Fruit fly (Drosophila melanogaster): ENCODE results near the gene CG31606.
A peak's percentile ranks its signal among the peaks of the same experiment; 100 is the strongest.

CG31606 gene

dm6 chr2L:8159498-8159897 is 12.1 kb downstream of the CG31606 start, which contains the start of the genes PAPLA1 and Rbsn-5 (continued):
- TF ChIP-seq dmrt11E (tag; optimal IDR thresholded peaks at IDR 0.05) (peak; percentile 76), mam (GFP tag; optimal IDR thresholded peaks at IDR 0.05) (peak; percentile 98), CG4328 (GFP tag; optimal IDR thresholded peaks at IDR 0.05) (peak; percentile 89), CG8944 (GFP tag; optimal IDR thresholded peaks at IDR 0.05) (peak; percentile 96), MBD-R2 (GFP tag; IDR thresholded peaks at IDR 0.05) (peak; percentile 97), tgo (GFP tag; IDR thresholded peaks at IDR 0.05) (peak; percentile 92), CG6854 (GFP tag; optimal IDR thresholded peaks at IDR 0.05) (peak; percentile 77), ken (GFP tag; IDR thresholded peaks at IDR 0.05) (peak; percentile 94), CG15073 (GFP tag; optimal IDR thresholded peaks at IDR 0.05) (peak; percentile 49), da (GFP tag; optimal IDR thresholded peaks at IDR 0.05) (peak; percentile 86), Asciz (GFP tag; optimal IDR thresholded peaks at IDR 0.05) (peak; percentile 75), CG7839 (tag; optimal IDR thresholded peaks at IDR 0.05) (peak; percentile 94), fd64A (GFP tag; optimal IDR thresholded peaks at IDR 0.05) (peak; percentile 37), CG18476 (GFP tag; optimal IDR thresholded peaks at IDR 0.05) (peak; percentile 91), D (optimal IDR thresholded peaks at IDR 0.05) (no peak), D (GFP tag; optimal IDR thresholded peaks at IDR 0.05) (peak; percentile 83), CG11504 (tag; optimal IDR thresholded peaks at IDR 0.05) (peak; percentile 92), CG12219 (GFP tag; optimal IDR thresholded peaks at IDR 0.05) (peak; percentile 86), HmgZ (tag; optimal IDR thresholded peaks at IDR 0.05) (peak; percentile 97), CG8924 (tag; optimal IDR thresholded peaks at IDR 0.05) (peak; percentile 91), MTF-1 (GFP tag; optimal IDR thresholded peaks at IDR 0.05; ENCODE audit: borderline replicate concordance) (peak; percentile 79), CG8281 (tag; optimal IDR thresholded peaks at IDR 0.05) (peak; percentile 78), luna (GFP tag; optimal IDR thresholded peaks at IDR 0.05) (peak; percentile 94), nau (GFP tag; optimal IDR thresholded peaks at IDR 0.05) (peak; percentile 78), Deaf1 (tag; optimal IDR thresholded peaks at IDR 0.05) (peak; percentile 63), amos (GFP tag; IDR thresholded peaks at IDR 0.05; ENCODE audit: partially characterized antibody) (peak; percentile 5; the same call in 1 of the 2 replicates), CG31441 (GFP tag; IDR thresholded peaks at IDR 0.05) (peak; percentile 92), gcm (GFP tag; optimal IDR thresholded peaks at IDR 0.05) (peak; percentile 84), CHES-1-like (GFP tag; optimal IDR thresholded peaks at IDR 0.05) (peak; percentile 98), Trl (optimal IDR thresholded peaks at IDR 0.05) (no peak), Trl (GFP tag; optimal IDR thresholded peaks at IDR 0.05) (peak; percentile 97), CG2678 (tag; optimal IDR thresholded peaks at IDR 0.05) (peak; percentile 95), CG4282 (GFP tag; optimal IDR thresholded peaks at IDR 0.05) (peak; percentile 93), CG18599 (GFP tag; optimal IDR thresholded peaks at IDR 0.05) (peak; percentile 94), CG42726 (GFP tag; IDR thresholded peaks at IDR 0.05; ENCODE audit: partially characterized antibody) (no peak), inv (GFP tag; IDR thresholded peaks at IDR 0.05; ENCODE audit: partially characterized antibody) (no peak), cad (GFP tag; optimal IDR thresholded peaks at IDR 0.05) (no peak), CG10543 (GFP tag; optimal IDR thresholded peaks at IDR 0.05) (peak; percentile 94), kay (GFP tag; optimal IDR thresholded peaks at IDR 0.05) (peak; percentile 95), CG15696 (tag; optimal IDR thresholded peaks at IDR 0.05) (peak; percentile 86), CG10366 (GFP tag; IDR thresholded peaks at IDR 0.05) (peak; percentile 90), dmrt99B (tag; optimal IDR thresholded peaks at IDR 0.05) (peak; percentile 91), CG2712 (tag; optimal IDR thresholded peaks at IDR 0.05) (peak; percentile 94), bowl (GFP tag; IDR thresholded peaks at IDR 0.05) (peak; percentile 69), CG32532 (GFP tag; IDR thresholded peaks at IDR 0.05) (peak; percentile 93), klu (GFP tag; IDR thresholded peaks at IDR 0.05) (peak; percentile 86), CG12769 (tag; optimal IDR thresholded peaks at IDR 0.05) (peak; percentile 96), slou (GFP tag; optimal IDR thresholded peaks at IDR 0.05) (peak; percentile 96), al (GFP tag; IDR thresholded peaks at IDR 0.05) (peak; percentile 93), ap (GFP tag; IDR thresholded peaks at IDR 0.05) (peak; percentile 80), CG8765 (GFP tag; IDR thresholded peaks at IDR 0.05) (peak; percentile 76)

All from whole organism, embryonic.